Fruit fly (Drosophila melanogaster) whole organism, prepupa: ENCODE results near the gene CG31370.

Experiments used
- Blimp-1 ChIP-seq: fragments of 200-800 bp; sonication (Bioruptor generic); optimal IDR thresholded peaks from 3 replicates; lab custom pipeline; 2017; ENCODE audit warnings: missing biosample characterization, missing genetic modification characterization, mild to moderate bottlenecking, moderate library complexity, missing genetic modification reagents
- CG10631 ChIP-seq: fragments of 200-800 bp; sonication (Bioruptor generic); optimal IDR thresholded peaks from 2 replicates; lab custom pipeline; 2016; ENCODE audit warnings: missing biosample characterization, missing genetic modification characterization
- CG11762 ChIP-seq: fragments of 200-800 bp; sonication (Bioruptor generic); optimal IDR thresholded peaks from 3 replicates; lab custom pipeline; 2016; ENCODE audit warnings: missing biosample characterization, missing genetic modification characterization; ENCODE audit not compliant: insufficient read depth
- CG11902 ChIP-seq: fragments of 200-800 bp; sonication (Bioruptor generic); optimal IDR thresholded peaks from 3 replicates; lab custom pipeline; 2016; ENCODE audit warnings: missing biosample characterization, missing genetic modification characterization
- CG1621 ChIP-seq: fragments of 200-800 bp; sonication (Bioruptor generic); optimal IDR thresholded peaks from 3 replicates; lab custom pipeline; 2018; ENCODE audit warnings: missing biosample characterization, mild to moderate bottlenecking, missing genetic modification characterization
- CG16779 ChIP-seq: fragments of 200-800 bp; sonication (Bioruptor generic); optimal IDR thresholded peaks from 3 replicates; lab custom pipeline; 2017; ENCODE audit warnings: missing biosample characterization, mild to moderate bottlenecking, missing genetic modification characterization
- CG3032 ChIP-seq: fragments of 200-800 bp; optimal IDR thresholded peaks from 2 replicates; lab custom pipeline; 2019; ENCODE audit warnings: missing biosample characterization, mild to moderate bottlenecking, missing genetic modification characterization, moderate library complexity
- CG31627 ChIP-seq: fragments of 200-800 bp; sonication (Bioruptor generic); optimal IDR thresholded peaks from 3 replicates; lab custom pipeline; 2016; ENCODE audit warnings: missing biosample characterization, missing genetic modification characterization
- CG32006 ChIP-seq: fragments of 200-800 bp; sonication (Bioruptor generic); optimal IDR thresholded peaks from 3 replicates; lab custom pipeline; 2017; ENCODE audit warnings: missing biosample characterization, mild to moderate bottlenecking, missing genetic modification characterization
- CG34406 ChIP-seq: fragments of 200-800 bp; sonication (Bioruptor generic); optimal IDR thresholded peaks from 3 replicates; lab custom pipeline; 2016; ENCODE audit warnings: missing biosample characterization, missing genetic modification characterization
- CG3919 ChIP-seq: fragments of 200-800 bp; sonication (Bioruptor generic); optimal IDR thresholded peaks from 3 replicates; lab custom pipeline; 2016; ENCODE audit warnings: missing biosample characterization, missing genetic modification characterization
- CG6163 ChIP-seq: fragments of 200-800 bp; sonication (Bioruptor generic); IDR thresholded peaks from 3 replicates; pipeline ENCODE4 v1.3.6; 2022; ENCODE audit warnings: missing biosample characterization, missing genetic modification characterization
- CG6276 ChIP-seq: fragments of 200-800 bp; sonication (Bioruptor generic); optimal IDR thresholded peaks from 2 replicates; lab custom pipeline; 2017; ENCODE audit warnings: missing biosample characterization, mild to moderate bottlenecking, missing genetic modification characterization
- CG6792 ChIP-seq: fragments of 200-800 bp; sonication (Bioruptor generic); optimal IDR thresholded peaks from 3 replicates; lab custom pipeline; 2016; ENCODE audit warnings: missing biosample characterization, missing genetic modification characterization
- CG9139 ChIP-seq: fragments of 200-800 bp; sonication (Bioruptor generic); optimal IDR thresholded peaks from 3 replicates; lab custom pipeline; 2017; ENCODE audit warnings: missing biosample characterization, mild to moderate bottlenecking, missing genetic modification characterization
- Eip75B ChIP-seq: fragments of 200-800 bp; sonication (Bioruptor generic); optimal IDR thresholded peaks from 3 replicates; lab custom pipeline; 2016; ENCODE audit warnings: missing biosample characterization, missing genetic modification characterization
- Eip78C ChIP-seq: fragments of 200-800 bp; sonication (Bioruptor generic); peaks from one replicate; lab custom pipeline; 2016; ENCODE audit warnings: missing biosample characterization, missing genetic modification characterization
- Eip93F ChIP-seq: fragments of 200-800 bp; sonication (Bioruptor generic); optimal IDR thresholded peaks from 2 replicates; lab custom pipeline; 2016; ENCODE audit warnings: missing biosample characterization, mild to moderate bottlenecking, missing genetic modification characterization
- Ets21C ChIP-seq: fragments of 200-800 bp; sonication (Bioruptor generic); optimal IDR thresholded peaks from 3 replicates; lab custom pipeline; 2016; ENCODE audit warnings: missing biosample characterization, missing genetic modification characterization
- Ets96B ChIP-seq: fragments of 200-800 bp; optimal IDR thresholded peaks from 2 replicates; lab custom pipeline; 2019; ENCODE audit warnings: missing biosample characterization, mild to moderate bottlenecking, missing genetic modification characterization, moderate library complexity
- Gug ChIP-seq: fragments of 200-800 bp; sonication (Bioruptor generic); IDR thresholded peaks from 2 replicates; pipeline ENCODE4 v1.3.6; 2022; ENCODE audit warnings: missing biosample characterization, missing genetic modification characterization
- Hr38 ChIP-seq: sonication (Bioruptor generic); optimal IDR thresholded peaks from 2 replicates; lab custom pipeline; 2016; ENCODE audit warnings: missing biosample characterization, missing genetic modification characterization
- Hr39 ChIP-seq: fragments of 200-800 bp; sonication (Bioruptor generic); optimal IDR thresholded peaks from 2 replicates; lab custom pipeline; 2016; ENCODE audit warnings: missing biosample characterization, missing genetic modification characterization
- Hr4 ChIP-seq: fragments of 200-800 bp; sonication (Bioruptor generic); optimal IDR thresholded peaks from 3 replicates; lab custom pipeline; 2016; ENCODE audit warnings: missing biosample characterization, missing genetic modification characterization
- Smox ChIP-seq: fragments of 200-800 bp; sonication (Bioruptor generic); optimal IDR thresholded peaks from 3 replicates; lab custom pipeline; 2016; ENCODE audit warnings: missing biosample characterization, missing genetic modification characterization
- Sox15 ChIP-seq: fragments of 200-800 bp; sonication (Bioruptor generic); optimal IDR thresholded peaks from 3 replicates; lab custom pipeline; 2016; ENCODE audit warnings: missing biosample characterization, missing genetic modification characterization
- achi ChIP-seq: fragments of 200-800 bp; sonication (Bioruptor generic); optimal IDR thresholded peaks from 3 replicates; lab custom pipeline; 2016; ENCODE audit warnings: missing biosample characterization, missing genetic modification characterization
- cyc ChIP-seq: fragments of 200-800 bp; sonication (Bioruptor generic); optimal IDR thresholded peaks from 3 replicates; lab custom pipeline; 2016; ENCODE audit warnings: missing biosample characterization, missing genetic modification characterization
- esn ChIP-seq: fragments of 200-800 bp; sonication (Bioruptor generic); optimal IDR thresholded peaks from 2 replicates; lab custom pipeline; 2016; ENCODE audit warnings: missing biosample characterization, mild to moderate bottlenecking, missing genetic modification characterization, moderate library complexity
- fd59A ChIP-seq: fragments of 200-800 bp; sonication (Bioruptor generic); optimal IDR thresholded peaks from 2 replicates; lab custom pipeline; 2017; ENCODE audit warnings: missing biosample characterization, mild to moderate bottlenecking, missing genetic modification characterization, missing genetic modification reagents
- fkh ChIP-seq: fragments of 200-800 bp; sonication (Bioruptor generic); optimal IDR thresholded peaks from 3 replicates; lab custom pipeline; 2017; ENCODE audit warnings: missing biosample characterization, mild to moderate bottlenecking, missing genetic modification characterization, moderate library complexity
- lz ChIP-seq: fragments of 200-800 bp; sonication (Bioruptor generic); optimal IDR thresholded peaks from 3 replicates; lab custom pipeline; 2016; ENCODE audit warnings: missing biosample characterization, missing genetic modification characterization
- net ChIP-seq: fragments of 200-800 bp; sonication (Bioruptor generic); optimal IDR thresholded peaks from 3 replicates; lab custom pipeline; 2016; ENCODE audit warnings: missing biosample characterization, missing genetic modification characterization
- pdm3 ChIP-seq: fragments of 200-800 bp; sonication (Bioruptor generic); optimal IDR thresholded peaks from 3 replicates; lab custom pipeline; 2016; ENCODE audit warnings: missing biosample characterization, missing genetic modification characterization
- spab ChIP-seq: fragments of 200-800 bp; sonication (Bioruptor generic); optimal IDR thresholded peaks from 2 replicates; lab custom pipeline; 2017; ENCODE audit warnings: missing biosample characterization, mild to moderate bottlenecking, missing genetic modification characterization, missing genetic modification reagents
- svp ChIP-seq: fragments of 200-800 bp; sonication (Bioruptor generic); peaks from one replicate; lab custom pipeline; 2016; ENCODE audit warnings: missing biosample characterization, missing genetic modification characterization
- topi ChIP-seq: fragments of 200-800 bp; sonication (Bioruptor generic); optimal IDR thresholded peaks from 3 replicates; lab custom pipeline; 2016; ENCODE audit warnings: missing biosample characterization, missing genetic modification characterization
- vri ChIP-seq: fragments of 200-800 bp; sonication (Bioruptor generic); optimal IDR thresholded peaks from 3 replicates; lab custom pipeline; 2016; ENCODE audit warnings: missing biosample characterization, mild to moderate bottlenecking, missing genetic modification characterization

CG31370 gene

DNA sequence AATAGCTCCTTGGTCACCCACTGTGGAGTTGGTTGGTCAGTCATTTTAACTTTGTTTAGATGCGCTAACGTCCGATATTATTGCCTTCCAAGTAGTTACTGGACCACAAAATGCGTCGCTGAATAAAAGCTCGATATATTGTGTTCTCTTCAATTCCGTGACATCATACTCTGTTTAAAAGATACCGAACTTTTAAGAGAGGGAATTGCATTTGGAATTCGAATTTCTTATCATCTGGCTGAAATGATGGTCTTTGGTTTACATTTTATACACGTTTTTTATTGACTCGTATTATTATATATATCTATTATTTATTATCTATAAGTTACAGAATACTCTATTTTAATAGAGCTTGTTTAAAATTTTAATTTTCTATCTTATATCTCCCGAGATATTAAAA lies 28.8 kb downstream of the CG31370 start, which contains the start of gene CHKov2:
CHKov2 (minus strand) TSS at position 101 of the 400 bp plus-strand sequence.
- TF ChIP-seq Hr39 (GFP tag; lab: Kevin White, UChicago), result no peak
- no peak for TF ChIP-seq Ets21C (GFP tag; lab: Kevin White, UChicago)
- TF ChIP-seq cyc, result no peak
- TF ChIP-seq Eip75B, result no peak
- no peak for TF ChIP-seq CG10631 (GFP tag; lab: Kevin White, UChicago)
- no peak for TF ChIP-seq CG16779 (tag; lab: Kevin White, UChicago)
- TF ChIP-seq Hr4 (GFP tag; lab: Kevin White, UChicago), result no peak
- no peak for TF ChIP-seq Sox15 (GFP tag; lab: Kevin White, UChicago)
- no peak for TF ChIP-seq svp (GFP tag; lab: Kevin White, UChicago)
- TF ChIP-seq CG34406 (GFP tag; lab: Kevin White, UChicago), result no peak
- no peak for TF ChIP-seq Smox (GFP tag; lab: Kevin White, UChicago)
- TF ChIP-seq CG31627 (GFP tag; lab: Kevin White, UChicago), result no peak
- TF ChIP-seq Hr38 (GFP tag; lab: Kevin White, UChicago), result no peak

DNA sequence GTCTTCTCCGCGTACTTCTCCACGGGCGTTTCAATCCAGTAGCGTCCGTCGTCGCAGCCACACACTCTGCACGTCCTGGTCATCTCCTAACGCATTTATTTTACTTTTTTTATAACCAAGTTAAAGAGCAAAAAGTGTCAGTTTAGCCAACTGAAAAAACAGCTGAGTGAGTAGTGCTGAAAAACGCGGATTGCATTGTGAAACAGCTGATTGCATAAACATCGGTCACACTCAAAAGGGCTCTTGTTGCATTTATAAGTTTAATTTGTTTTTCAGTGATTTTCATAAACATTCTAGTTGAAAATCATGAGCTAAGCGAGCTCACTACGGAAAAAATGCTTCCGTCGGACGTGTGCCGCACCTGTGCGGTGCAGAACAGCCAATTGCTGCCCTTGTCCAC lies 32.8 kb downstream of the CG31370 start, which contains the start of the genes CG10669 and CG11902:
CG10669 (minus strand) TSS at position 179 of the 400 bp plus-strand sequence.
CG11902 (plus strand) TSS at position 193 of the 400 bp plus-strand sequence.
- no peak for TF ChIP-seq CG9139 (GFP tag; lab: Kevin White, UChicago)
- TF ChIP-seq CG11902 (GFP tag; lab: Kevin White, UChicago), result no peak
- no peak for TF ChIP-seq CG11762 (GFP tag; lab: Kevin White, UChicago)
- TF ChIP-seq CG34406 (GFP tag; lab: Kevin White, UChicago), result no peak
- no peak for TF ChIP-seq CG6792 (GFP tag; lab: Kevin White, UChicago)
- no peak for TF ChIP-seq CG16779 (tag; lab: Kevin White, UChicago)
- TF ChIP-seq CG6163 (GFP tag; lab: Robert Waterston, UW), result no peak
- TF ChIP-seq esn (GFP tag; lab: Kevin White, UChicago), result no peak
- no peak for TF ChIP-seq achi (GFP tag; lab: Kevin White, UChicago)
- TF ChIP-seq CG32006 (GFP tag; lab: Kevin White, UChicago), result no peak
- no peak for TF ChIP-seq vri (GFP tag; lab: Kevin White, UChicago)
- no peak for TF ChIP-seq net
- no peak for TF ChIP-seq CG6276
- TF ChIP-seq CG1621 (tag; lab: Kevin White, UChicago), result no peak
- no peak for TF ChIP-seq Gug
- TF ChIP-seq fkh (GFP tag; lab: Kevin White, UChicago), result no peak
- TF ChIP-seq, all 60 proteins: peak for 0

DNA sequence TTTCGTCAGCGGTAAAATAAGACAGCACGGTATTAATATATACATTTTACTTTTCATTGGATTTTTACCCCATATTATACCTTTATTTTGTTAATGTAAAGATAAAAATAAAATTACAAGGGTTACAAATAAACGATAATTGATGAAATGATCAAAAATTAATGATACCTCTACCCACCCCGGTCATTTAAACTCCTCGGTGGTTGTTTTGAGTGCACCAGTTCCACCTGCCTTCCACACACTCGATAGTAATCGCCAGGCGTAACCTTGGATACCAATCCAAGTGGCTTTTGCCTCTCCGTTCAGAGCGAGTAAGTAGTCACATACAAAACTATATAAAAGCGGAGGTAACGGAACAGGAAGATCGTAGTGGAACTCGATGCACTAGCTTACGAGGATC lies 37.7 kb downstream of the CG31370 start, which contains the start of gene rha:
rha (plus strand) TSS at position 301 of the 400 bp plus-strand sequence.
- TF ChIP-seq Blimp-1 (no peak), CG11762 (GFP tag; lab: Kevin White, UChicago) (no peak), Eip93F (GFP tag; lab: Kevin White, UChicago) (no peak), spab (GFP tag; lab: Kevin White, UChicago) (no peak), achi (GFP tag; lab: Kevin White, UChicago) (no peak), lz (no peak), svp (GFP tag; lab: Kevin White, UChicago) (no peak), CG11902 (GFP tag; lab: Kevin White, UChicago) (no peak), fd59A (GFP tag; lab: Kevin White, UChicago) (no peak), Eip78C (GFP tag; lab: Kevin White, UChicago) (no peak), fkh (GFP tag; lab: Kevin White, UChicago) (no peak), Hr38 (GFP tag; lab: Kevin White, UChicago) (no peak), CG3032 (tag; lab: Kevin White, UChicago) (no peak), CG3919 (GFP tag; lab: Kevin White, UChicago) (no peak), topi (GFP tag; lab: Kevin White, UChicago) (no peak), Ets96B (tag; lab: Kevin White, UChicago) (no peak), pdm3 (GFP tag; lab: Kevin White, UChicago) (no peak)
